Worm (Caenorhabditis elegans) whole organism, mixed stage, embryonic: ENCODE measurements around the gene clec-32.

Source experiments
- M03D4.4 ChIP-seq: sonication (generic microtip); optimal IDR thresholded peaks from 2 replicates; lab custom pipeline; 2017; ENCODE audit warnings: mild to moderate bottlenecking, missing genetic modification characterization, missing compliant biosample characterization
- bed-3 ChIP-seq: fragments of 200-800 bp; sonication (Bioruptor generic); optimal IDR thresholded peaks from 3 replicates; lab custom pipeline; 2018; ENCODE audit warnings: mild to moderate bottlenecking, missing genetic modification characterization, moderate library complexity, missing compliant biosample characterization
- blmp-1 ChIP-seq: fragments of 150-350 bp; optimal IDR thresholded peaks from 2 replicates; lab custom pipeline; 2014; ENCODE audit warnings: missing biosample characterization, missing genetic modification characterization
- ceh-39 ChIP-seq: fragments of 150-350 bp; optimal IDR thresholded peaks from 2 replicates; lab custom pipeline; 2014; ENCODE audit warnings: missing biosample characterization, missing genetic modification characterization
- ceh-43 ChIP-seq: fragments of 200-800 bp; sonication (Bioruptor generic); optimal IDR thresholded peaks from 2 replicates; lab custom pipeline; 2018; ENCODE audit warnings: mild to moderate bottlenecking, missing genetic modification characterization, moderate library complexity, missing compliant biosample characterization
- ceh-83 ChIP-seq: fragments of 200-800 bp; sonication (Bioruptor generic); optimal IDR thresholded peaks from 2 replicates; lab custom pipeline; 2018; ENCODE audit warnings: mild to moderate bottlenecking, missing genetic modification characterization, missing compliant biosample characterization
- ces-1 ChIP-seq: fragments of 150-350 bp; optimal IDR thresholded peaks from 2 replicates; lab custom pipeline; 2014; ENCODE audit warnings: missing biosample characterization, missing genetic modification reagents, missing genetic modification characterization
- cnd-1 ChIP-seq: fragments of 200-800 bp; sonication (Bioruptor generic); optimal IDR thresholded peaks from 2 replicates; lab custom pipeline; 2018; ENCODE audit warnings: mild to moderate bottlenecking, missing genetic modification characterization, missing compliant biosample characterization
- elt-1 ChIP-seq: sonication (generic microtip); optimal IDR thresholded peaks from 2 replicates; lab custom pipeline; 2017; ENCODE audit warnings: missing genetic modification characterization, mild to moderate bottlenecking, missing compliant biosample characterization, antibody characterized with exemption, moderate library complexity, borderline replicate concordance; ENCODE audit not compliant: insufficient read depth
- hlh-1 ChIP-seq: fragments of 150-350 bp; optimal IDR thresholded peaks from 2 replicates; lab custom pipeline; 2014; ENCODE audit warnings: missing biosample characterization, missing genetic modification reagents, missing genetic modification characterization
- lin-13 ChIP-seq: fragments of 150-350 bp; optimal IDR thresholded peaks from 2 replicates; lab custom pipeline; 2014; ENCODE audit warnings: missing biosample characterization, missing genetic modification characterization
- lin-32 ChIP-seq: fragments of 200-800 bp; sonication (Bioruptor generic); optimal IDR thresholded peaks from 2 replicates; lab custom pipeline; 2018; ENCODE audit warnings: mild to moderate bottlenecking, missing genetic modification characterization, missing compliant biosample characterization
- lsy-2 ChIP-seq: fragments of 150-350 bp; optimal IDR thresholded peaks from 2 replicates; lab custom pipeline; 2014; ENCODE audit warnings: missing biosample characterization, missing genetic modification characterization
- mab-5 ChIP-seq: fragments of 150-350 bp; optimal IDR thresholded peaks from 2 replicates; lab custom pipeline; 2014; ENCODE audit warnings: missing biosample characterization, missing genetic modification characterization
- mep-1 ChIP-seq: fragments of 150-350 bp; optimal IDR thresholded peaks from 2 replicates; lab custom pipeline; 2017; ENCODE audit warnings: missing biosample characterization, missing genetic modification reagents, missing genetic modification characterization, inconsistent platforms
- mls-2 ChIP-seq: sonication (generic microtip); optimal IDR thresholded peaks from 2 replicates; lab custom pipeline; 2016; ENCODE audit warnings: mild to moderate bottlenecking, missing genetic modification characterization, moderate library complexity, missing compliant biosample characterization
- nhr-2 ChIP-seq: fragments of 150-350 bp; optimal IDR thresholded peaks from 2 replicates; lab custom pipeline; 2014; ENCODE audit warnings: missing biosample characterization, missing genetic modification characterization
- nhr-237 ChIP-seq: fragments of 150-350 bp; optimal IDR thresholded peaks from 2 replicates; lab custom pipeline; 2014; ENCODE audit warnings: missing biosample characterization, missing genetic modification characterization
- nhr-76 ChIP-seq: sonication (generic microtip); optimal IDR thresholded peaks from 2 replicates; lab custom pipeline; 2017; ENCODE audit warnings: missing biosample characterization, missing genetic modification characterization
- pha-4 ChIP-seq: fragments of 150-350 bp; optimal IDR thresholded peaks from 2 replicates; lab custom pipeline; 2018; ENCODE audit warnings: missing biosample characterization, missing genetic modification reagents, missing genetic modification characterization
- sem-2 ChIP-seq: fragments of 200-800 bp; sonication (Bioruptor generic); optimal IDR thresholded peaks from 2 replicates; lab custom pipeline; 2018; ENCODE audit warnings: mild to moderate bottlenecking, missing genetic modification characterization, missing compliant biosample characterization
- sptf-1 ChIP-seq: sonication (generic microtip); optimal IDR thresholded peaks from 2 replicates; lab custom pipeline; 2017; ENCODE audit warnings: mild to moderate bottlenecking, missing genetic modification characterization, moderate library complexity, missing compliant biosample characterization
- tbx-8 ChIP-seq: fragments of 200-800 bp; sonication (Bioruptor generic); optimal IDR thresholded peaks from 2 replicates; lab custom pipeline; 2018; ENCODE audit warnings: mild to moderate bottlenecking, missing genetic modification characterization, moderate library complexity, missing compliant biosample characterization
- unc-120 ChIP-seq: sonication (generic microtip); optimal IDR thresholded peaks from 2 replicates; lab custom pipeline; 2017; ENCODE audit warnings: missing genetic modification characterization, missing compliant biosample characterization; ENCODE audit not compliant: poor library complexity, severe bottlenecking
- unc-39 ChIP-seq: fragments of 150-350 bp; optimal IDR thresholded peaks from 2 replicates; lab custom pipeline; 2014; ENCODE audit warnings: missing biosample characterization, missing genetic modification characterization
- zip-8 ChIP-seq: fragments of 150-350 bp; optimal IDR thresholded peaks from 2 replicates; lab custom pipeline; 2014; ENCODE audit warnings: missing biosample characterization, missing genetic modification characterization

Gene clec-32

ce11 chrV:16871387-16871786, 9.8 kb upstream of the clec-32 start, which contains the start of gene thn-4:
Gene thn-4, minus strand, starts transcription at chrV:16871487.
- TF ChIP-seq ces-1 (GFP tag; lab: Kevin White, UChicago) (no peak), M03D4.4 (tag; lab: Kevin White, UChicago) (no peak), ceh-39 (tag; lab: Kevin White, UChicago) (no peak), nhr-76 (tag; lab: Kevin White, UChicago) (no peak)

- no peak for TF ChIP-seq nhr-237
- TF ChIP-seq mab-5 (tag; lab: Kevin White, UChicago) = no peak
- TF ChIP-seq mep-1 = no peak
- no peak for TF ChIP-seq mls-2 (tag; lab: Kevin White, UChicago)
- no peak for TF ChIP-seq ceh-43 (GFP tag; lab: Kevin White, UChicago)
These were observed 8.1 kb upstream of the clec-32 start, which contains the start of gene clec-33 for ce11 chrV:16869740-16870139. Gene clec-33, minus strand, starts transcription at chrV:16869840.

- no peak for TF ChIP-seq nhr-2 (tag; lab: Kevin White, UChicago)
- TF ChIP-seq elt-1 (tag; lab: Kevin White, UChicago) = no peak
- no peak for TF ChIP-seq unc-120 (tag; lab: Kevin White, UChicago)
- TF ChIP-seq nhr-237 = no peak
- no peak for TF ChIP-seq ces-1 (GFP tag; lab: Kevin White, UChicago)
- TF ChIP-seq zip-8 (tag; lab: Kevin White, UChicago) = no peak
These were observed 3.8 kb upstream of the clec-32 start, which contains the start of gene clec-28 for ce11 chrV:16865404-16865803. Gene clec-28, plus strand, starts transcription at chrV:16865704.

- TF ChIP-seq ceh-43 (GFP tag; lab: Kevin White, UChicago) (no peak), lin-32 (GFP tag; lab: Kevin White, UChicago) (no peak), sem-2 (GFP tag; lab: Kevin White, UChicago) (no peak), zip-8 (tag; lab: Kevin White, UChicago) (no peak), ceh-83 (GFP tag; lab: Kevin White, UChicago) (no peak)
These were observed 3.6 kb downstream of the clec-32 start, which contains the start of the genes clec-31 and clec-22 for ce11 chrV:16857977-16858479. Gene clec-31, minus strand, starts transcription at chrV:16858077. Gene clec-22, plus strand, starts transcription at chrV:16858429.

ce11 chrV:16853956-16854683, 7.5 kb downstream of the clec-32 start, which contains the start of the genes clec-35 and clec-27:
Gene clec-35, minus strand, starts transcription at chrV:16854056.
Gene clec-27, plus strand, starts transcription at chrV:16854633.
- no peak for TF ChIP-seq sptf-1
- no peak for TF ChIP-seq blmp-1 (tag; lab: Kevin White, UChicago)
- TF ChIP-seq ces-1 (GFP tag; lab: Kevin White, UChicago) = no peak
- TF ChIP-seq lin-32 (GFP tag; lab: Kevin White, UChicago) = no peak
- no peak for TF ChIP-seq nhr-2 (tag; lab: Kevin White, UChicago)
- no peak for TF ChIP-seq mep-1
- no peak for TF ChIP-seq nhr-237
- TF ChIP-seq cnd-1 = no peak
- TF ChIP-seq lin-13 (tag; lab: Kevin White, UChicago) = no peak
- no peak for TF ChIP-seq hlh-1 (tag; lab: Kevin White, UChicago)
- no peak for TF ChIP-seq nhr-76 (tag; lab: Kevin White, UChicago)
- TF ChIP-seq tbx-8 = no peak
- TF ChIP-seq bed-3 = no peak

ce11 chrV:16852002-16852401, 9.6 kb downstream of the clec-32 start, which contains the start of gene clec-37:
Gene clec-37, minus strand, starts transcription at chrV:16852102.
- no peak for TF ChIP-seq zip-8 (tag; lab: Kevin White, UChicago)
- TF ChIP-seq ceh-83 (GFP tag; lab: Kevin White, UChicago) = no peak
- TF ChIP-seq lsy-2 (tag; lab: Kevin White, UChicago) = no peak
- TF ChIP-seq unc-39 = no peak
- no peak for TF ChIP-seq ceh-43 (GFP tag; lab: Kevin White, UChicago)
- TF ChIP-seq ces-1 (GFP tag; lab: Kevin White, UChicago) = no peak
- TF ChIP-seq hlh-1 (tag; lab: Kevin White, UChicago) = no peak
- no peak for TF ChIP-seq nhr-2 (tag; lab: Kevin White, UChicago)
- no peak for TF ChIP-seq pha-4
- TF ChIP-seq tbx-8 = no peak
